Fruit fly (Drosophila melanogaster): ENCODE measurements around the gene CG12177.

DNA sequence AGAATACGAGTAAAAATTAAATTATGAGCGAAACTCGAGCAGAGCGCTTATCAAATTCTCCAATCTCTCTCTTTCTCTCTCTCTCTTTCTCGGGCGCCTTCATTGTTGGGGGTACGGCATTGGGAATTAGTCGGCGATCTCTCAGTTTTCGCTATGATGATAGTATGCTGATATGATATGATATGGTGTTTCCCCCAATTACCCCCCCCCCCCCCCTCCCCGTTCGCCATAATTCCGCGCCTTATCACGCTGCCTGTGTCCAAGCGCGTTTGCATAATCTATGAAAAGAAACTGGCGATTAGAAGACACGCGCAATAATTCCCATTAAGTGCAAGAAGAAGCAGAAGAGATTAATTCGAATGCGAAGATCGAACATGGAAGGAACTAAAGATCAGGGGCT, 43.5 kb downstream of the CG12177 start:
- TF ChIP-seq insv (optimal IDR thresholded peaks at IDR 0.05): no peak
- no peak for TF ChIP-seq psq (optimal IDR thresholded peaks at IDR 0.05)
- no peak for TF ChIP-seq h (optimal IDR thresholded peaks at IDR 0.05)
